Fruit fly (Drosophila melanogaster): ENCODE data around the gene TwdlL.

dm6 chr3R:26593847-26594542 lies 31.5 kb downstream of the TwdlL start:
- no peak for TF ChIP-seq toe (GFP tag; optimal IDR thresholded peaks at IDR 0.05)
- no peak for TF ChIP-seq Hr96 (GFP tag; optimal IDR thresholded peaks at IDR 0.05)
